Fruit fly (Drosophila melanogaster) whole organism, wandering third instar larva: ENCODE measurements around the gene GramD1B.
A peak's percentile ranks its signal among the peaks of the same experiment; 100 is the strongest.

Experiments used
- Abd-B ChIP-seq: fragments of >200 bp; optimal IDR thresholded peaks from 2 replicates; lab custom pipeline; 2017; ENCODE audit warnings: missing biosample characterization, missing genetic modification characterization
- CG9705 ChIP-seq: fragments of 200-800 bp; sonication (Bioruptor generic); optimal IDR thresholded peaks from 2 replicates; lab custom pipeline; 2018; ENCODE audit warnings: missing biosample characterization, mild to moderate bottlenecking, missing genetic modification characterization
- CrebA ChIP-seq: fragments of 200-800 bp; sonication (Bioruptor generic); optimal IDR thresholded peaks from 2 replicates; lab custom pipeline; 2016; ENCODE audit warnings: missing biosample characterization, mild to moderate bottlenecking, missing genetic modification characterization, borderline replicate concordance
- Dif ChIP-seq: fragments of 200-275, 200-300 bp; sonication (Bioruptor generic); optimal IDR thresholded peaks from 2 replicates; lab custom pipeline; 2018; ENCODE audit warnings: missing biosample characterization, missing genetic modification characterization; ENCODE audit not compliant: partially characterized antibody
- Myc ChIP-seq: fragments of >200 bp; optimal IDR thresholded peaks from 2 replicates; lab custom pipeline; 2017
- Rel ChIP-seq, 2 experiments: fragments of 200-800 bp; sonication (Bioruptor generic) in 1 of 2; optimal IDR thresholded peaks; 2 replicates in 1 of 2; 3 replicates in 1 of 2; lab custom pipeline; 2016 to 2019; ENCODE audit warnings: mild to moderate bottlenecking in 2 of 2, missing biosample characterization in 2 of 2, missing genetic modification characterization in 2 of 2, moderate library complexity in 1 of 2
- Sp1 ChIP-seq: fragments of 200-800 bp; sonication (Bioruptor generic); optimal IDR thresholded peaks from 3 replicates; lab custom pipeline; 2019; ENCODE audit warnings: missing biosample characterization, mild to moderate bottlenecking, missing genetic modification characterization, moderate library complexity
- Vsx2 ChIP-seq: fragments of 200-300, 225-300 bp; sonication (Bioruptor generic); optimal IDR thresholded peaks from 2 replicates; lab custom pipeline; 2018; ENCODE audit warnings: missing biosample characterization, missing genetic modification characterization; ENCODE audit not compliant: partially characterized antibody
- dl ChIP-seq, 2 experiments: fragments of 175-275, 200-275 bp in 1 of 2; fragments of 200-275 bp in 1 of 2; sonication (Bioruptor generic); optimal IDR thresholded peaks; lab custom pipeline; 2018; ENCODE audit warnings: mild to moderate bottlenecking in 2 of 2, missing biosample characterization in 2 of 2, missing genetic modification characterization in 2 of 2, moderate library complexity in 2 of 2; ENCODE audit not compliant: partially characterized antibody in 2 of 2, insufficient read depth in 1 of 2
- ey ChIP-seq: fragments of 200-800 bp; sonication (Bioruptor generic); optimal IDR thresholded peaks from 2 replicates; lab custom pipeline; 2016; ENCODE audit warnings: missing biosample characterization, missing genetic modification characterization
- h ChIP-seq: fragments of 200-800 bp; sonication (Bioruptor generic); optimal IDR thresholded peaks from 3 replicates; lab custom pipeline; 2016; ENCODE audit warnings: missing biosample characterization, mild to moderate bottlenecking, missing genetic modification characterization
- pan ChIP-seq: fragments of >200 bp; optimal IDR thresholded peaks from 2 replicates; lab custom pipeline; 2017
- psq ChIP-seq: fragments of 200-800 bp; sonication (Bioruptor generic); optimal IDR thresholded peaks from 3 replicates; lab custom pipeline; 2017; ENCODE audit warnings: missing biosample characterization, mild to moderate bottlenecking, missing genetic modification characterization, moderate library complexity
- sv ChIP-seq: fragments of 200-800 bp; sonication (Bioruptor generic); optimal IDR thresholded peaks from 3 replicates; lab custom pipeline; 2016; ENCODE audit warnings: missing biosample characterization, missing genetic modification characterization

- TF ChIP-seq dl (GFP tag; optimal IDR thresholded peaks at IDR 0.05; lab: Kevin White, UChicago; ENCODE audit: insufficient read depth in 1 of 2, partially characterized antibody in 2 of 2): no peak
- TF ChIP-seq Rel (GFP tag; optimal IDR thresholded peaks at IDR 0.05; lab: Kevin White, UChicago): no peak
- peak; percentile 52 for TF ChIP-seq Rel (tag; optimal IDR thresholded peaks at IDR 0.05; lab: Kevin White, UChicago)
- peak; percentile 3 for TF ChIP-seq ey (GFP tag; lab: Kevin White, UChicago)
- TF ChIP-seq psq (GFP tag; lab: Kevin White, UChicago): peak; percentile 83
- TF ChIP-seq sv (GFP tag; lab: Kevin White, UChicago): no peak
- TF ChIP-seq Dif (GFP tag; lab: Kevin White, UChicago): no peak
- TF ChIP-seq Abd-B (GFP tag; lab: Kevin White, UChicago): no peak
- TF ChIP-seq pan (lab: Kevin White, UChicago): no peak
- TF ChIP-seq h: peak; percentile 38
- TF ChIP-seq CG9705: no peak
- no peak for TF ChIP-seq Vsx2 (GFP tag; lab: Kevin White, UChicago)
- no peak for TF ChIP-seq Myc (lab: Kevin White, UChicago)
- peak; percentile 90 for TF ChIP-seq Sp1 (GFP tag; lab: Kevin White, UChicago)
- TF ChIP-seq CrebA (GFP tag; lab: Kevin White, UChicago): no peak
Measured at dm6 chr2L:3341231-3341935, 31.8 kb downstream of the GramD1B start.
